Worm (Caenorhabditis elegans) whole organism, young adult: ENCODE data around the gene Y105C5A.24.

Source experiments
- B0035.1 ChIP-seq: sonication (generic microtip); optimal IDR thresholded peaks from 2 replicates; lab custom pipeline; 2016; ENCODE audit warnings: missing genetic modification characterization, mild to moderate bottlenecking, missing compliant biosample characterization, missing genotype, missing genetic modification reagents
- F22D6.2 ChIP-seq: sonication (generic microtip); optimal IDR thresholded peaks from 2 replicates; lab custom pipeline; 2016; ENCODE audit warnings: mild to moderate bottlenecking, missing genetic modification characterization, missing compliant biosample characterization
- F57A8.1 ChIP-seq: fragments of 200-800 bp; sonication (Bioruptor generic); optimal IDR thresholded peaks from 2 replicates; lab custom pipeline; 2018; ENCODE audit warnings: mild to moderate bottlenecking, missing genetic modification characterization, moderate library complexity, missing compliant biosample characterization
- K11D2.4 ChIP-seq: fragments of 200-800 bp; sonication (Bioruptor generic); IDR thresholded peaks from 2 replicates; pipeline ENCODE4 v1.3.6; 2022; ENCODE audit warnings: missing genetic modification reagents, missing genetic modification characterization, missing compliant biosample characterization
- Y95B8A.8 ChIP-seq: fragments of 200-800 bp; sonication (Bioruptor generic); IDR thresholded peaks from 2 replicates; pipeline ENCODE4 v1.3.6; 2022; ENCODE audit warnings: missing genetic modification reagents, missing genetic modification characterization, missing compliant biosample characterization
- akir-1 ChIP-seq: fragments of 200-800 bp; sonication (Bioruptor generic); optimal IDR thresholded peaks from 2 replicates; lab custom pipeline; 2018; ENCODE audit warnings: mild to moderate bottlenecking, missing genetic modification characterization, moderate library complexity, missing compliant biosample characterization
- ama-1 ChIP-seq, 3 experiments: fragments of 150-350 bp in 1 of 3; sonication (generic microtip) in 2 of 3; optimal IDR thresholded peaks; 2 replicates each; lab custom pipeline; 2014 to 2018; ENCODE audit warnings: missing biosample characterization in 2 of 3, missing genetic modification characterization in 2 of 3, missing genetic modification reagents in 2 of 3
- aptf-3 ChIP-seq: fragments of 200-800 bp; sonication (Bioruptor generic); IDR thresholded peaks from 2 replicates; pipeline ENCODE4 v1.3.6; 2022; ENCODE audit warnings: missing genetic modification characterization, missing compliant biosample characterization
- attf-6 ChIP-seq: fragments of 200-800 bp; sonication (Bioruptor generic); IDR thresholded peaks from 2 replicates; pipeline ENCODE4 v1.3.6; 2022; ENCODE audit warnings: missing genetic modification reagents, missing genetic modification characterization, missing compliant biosample characterization
- bed-1 ChIP-seq: fragments of 200-800 bp; sonication (Bioruptor generic); IDR thresholded peaks from 2 replicates; pipeline ENCODE4 v1.3.6; 2022; ENCODE audit warnings: missing genetic modification reagents, missing genetic modification characterization, missing compliant biosample characterization
- cebp-1 ChIP-seq, 2 experiments: fragments of 200-800 bp in 1 of 2; sonication (Bioruptor generic) in 1 of 2; sonication (generic microtip) in 1 of 2; IDR thresholded peaks in 1 of 2; optimal IDR thresholded peaks in 1 of 2; 2 replicates each; pipeline versions ENCODE4 v1.3.6 to Lab custom; 2017 to 2022; ENCODE audit warnings: missing compliant biosample characterization in 2 of 2, missing genetic modification characterization in 2 of 2, mild to moderate bottlenecking in 1 of 2, missing genetic modification reagents in 1 of 2, moderate library complexity in 1 of 2
- ceh-100 ChIP-seq: fragments of 200-800 bp; sonication (Bioruptor generic); IDR thresholded peaks from 2 replicates; pipeline ENCODE4 v1.3.6; 2022; ENCODE audit warnings: missing genetic modification reagents, missing genetic modification characterization, missing compliant biosample characterization
- ceh-27 ChIP-seq: fragments of 200-800 bp; sonication (Bioruptor generic); optimal IDR thresholded peaks from 2 replicates; lab custom pipeline; 2018; ENCODE audit warnings: mild to moderate bottlenecking, missing genetic modification characterization, moderate library complexity, missing compliant biosample characterization
- ceh-91 ChIP-seq: fragments of 200-800 bp; sonication (Bioruptor generic); IDR thresholded peaks from 2 replicates; pipeline ENCODE4 v1.3.6; 2022; ENCODE audit warnings: missing genetic modification reagents, missing genetic modification characterization, missing compliant biosample characterization
- chd-7 ChIP-seq: sonication (generic microtip); optimal IDR thresholded peaks from 2 replicates; lab custom pipeline; 2016; ENCODE audit warnings: mild to moderate bottlenecking, missing genetic modification characterization, moderate library complexity, missing compliant biosample characterization
- die-1 ChIP-seq: sonication (generic microtip); optimal IDR thresholded peaks from 2 replicates; lab custom pipeline; 2016; ENCODE audit warnings: missing genotype, mild to moderate bottlenecking, missing genetic modification characterization, missing compliant biosample characterization
- dpl-1 ChIP-seq: fragments of 150-350 bp; optimal IDR thresholded peaks from 2 replicates; lab custom pipeline; 2014; ENCODE audit warnings: missing biosample characterization, missing genetic modification reagents, missing genetic modification characterization
- hlh-12 ChIP-seq: sonication (generic microtip); optimal IDR thresholded peaks from 2 replicates; lab custom pipeline; 2016; ENCODE audit warnings: missing genetic modification characterization, missing compliant biosample characterization
- hmg-1.2 ChIP-seq: fragments of 200-800 bp; sonication (Bioruptor generic); IDR thresholded peaks from 2 replicates; pipeline ENCODE4 v1.3.6; 2022; ENCODE audit warnings: missing genetic modification reagents, missing genetic modification characterization, missing compliant biosample characterization
- hsf-1 ChIP-seq: fragments of 200-800 bp; sonication (Bioruptor generic); IDR thresholded peaks from 2 replicates; pipeline ENCODE4 v1.3.6; 2022; ENCODE audit warnings: missing genetic modification reagents, missing genetic modification characterization, missing compliant biosample characterization
- lin-26 ChIP-seq: fragments of 200-800 bp; sonication (Bioruptor generic); IDR thresholded peaks from 2 replicates; pipeline ENCODE4 v1.3.6; 2022; ENCODE audit warnings: missing genetic modification reagents, missing genetic modification characterization, missing compliant biosample characterization
- lin-40 ChIP-seq: sonication (generic microtip); optimal IDR thresholded peaks from 2 replicates; lab custom pipeline; 2016; ENCODE audit warnings: missing genetic modification characterization, mild to moderate bottlenecking, missing compliant biosample characterization, missing genotype, missing genetic modification reagents
- lin-54 ChIP-seq: fragments of 200-800 bp; sonication (Bioruptor generic); optimal IDR thresholded peaks from 2 replicates; lab custom pipeline; 2018; ENCODE audit warnings: mild to moderate bottlenecking, missing genetic modification characterization, missing compliant biosample characterization
- madf-3 ChIP-seq: fragments of 200-800 bp; sonication (Bioruptor generic); IDR thresholded peaks from 2 replicates; pipeline ENCODE4 v1.3.6; 2022; ENCODE audit warnings: missing genetic modification reagents, missing genetic modification characterization, missing compliant biosample characterization
- madf-6 ChIP-seq: fragments of 200-800 bp; sonication (Bioruptor generic); IDR thresholded peaks from 2 replicates; pipeline ENCODE4 v1.3.6; 2022; ENCODE audit warnings: missing genetic modification reagents, missing genetic modification characterization, missing compliant biosample characterization
- mes-4 ChIP-seq: sonication (generic microtip); optimal IDR thresholded peaks from 2 replicates; lab custom pipeline; 2016; ENCODE audit warnings: missing genotype, missing genetic modification characterization, missing compliant biosample characterization
- nfya-1 ChIP-seq: sonication (generic microtip); optimal IDR thresholded peaks from 2 replicates; lab custom pipeline; 2017; ENCODE audit warnings: antibody characterized with exemption, missing compliant biosample characterization, missing genetic modification characterization, borderline replicate concordance; ENCODE audit not compliant: insufficient read depth
- nfyb-1 ChIP-seq: fragments of 200-800 bp; sonication (Bioruptor generic); IDR thresholded peaks from 2 replicates; pipeline ENCODE4 v1.3.6; 2022; ENCODE audit warnings: missing genetic modification reagents, missing genetic modification characterization, missing compliant biosample characterization
- nhr-120 ChIP-seq: fragments of 200-800 bp; sonication (Bioruptor generic); IDR thresholded peaks from 2 replicates; pipeline ENCODE4 v1.3.6; 2022; ENCODE audit warnings: missing genetic modification characterization, missing compliant biosample characterization
- pbrm-1 ChIP-seq: fragments of 200-800 bp; sonication (Bioruptor generic); IDR thresholded peaks from 2 replicates; pipeline ENCODE4 v1.3.6; 2022; ENCODE audit warnings: missing genetic modification reagents, missing genetic modification characterization, missing compliant biosample characterization
- rcor-1 ChIP-seq: fragments of 200-800 bp; sonication (Bioruptor generic); IDR thresholded peaks from 2 replicates; pipeline ENCODE4 v1.3.6; 2022; ENCODE audit warnings: missing genetic modification reagents, missing genetic modification characterization, missing compliant biosample characterization
- repo-1 ChIP-seq: sonication (generic microtip); optimal IDR thresholded peaks from 2 replicates; lab custom pipeline; 2017; ENCODE audit warnings: mild to moderate bottlenecking, missing genetic modification characterization, missing compliant biosample characterization
- sdz-38 ChIP-seq: sonication (generic microtip); optimal IDR thresholded peaks from 2 replicates; lab custom pipeline; 2016; ENCODE audit warnings: missing genotype, missing genetic modification characterization, missing compliant biosample characterization
- snpc-1.1 ChIP-seq: sonication (generic microtip); optimal IDR thresholded peaks from 2 replicates; lab custom pipeline; 2017; ENCODE audit warnings: missing genetic modification characterization, mild to moderate bottlenecking, missing compliant biosample characterization, antibody characterized with exemption, moderate library complexity, missing genotype, missing genetic modification reagents; ENCODE audit not compliant: insufficient read depth
- snpc-1.3 ChIP-seq: sonication (generic microtip); optimal IDR thresholded peaks from 2 replicates; lab custom pipeline; 2017; ENCODE audit warnings: missing genetic modification characterization, mild to moderate bottlenecking, missing compliant biosample characterization, antibody characterized with exemption, moderate library complexity, missing genotype, missing genetic modification reagents; ENCODE audit not compliant: insufficient read depth
- snpc-3.4 ChIP-seq: sonication (generic microtip); optimal IDR thresholded peaks from 2 replicates; lab custom pipeline; 2017; ENCODE audit warnings: missing genetic modification characterization, mild to moderate bottlenecking, missing compliant biosample characterization, antibody characterized with exemption, moderate library complexity, missing genotype, missing genetic modification reagents
- snpc-4 ChIP-seq, 5 experiments: fragments of 150-350 bp in 1 of 5; sonication (generic microtip) in 4 of 5; optimal IDR thresholded peaks; 2 replicates each; lab custom pipeline; 2014 to 2018; ENCODE audit warnings: missing genetic modification characterization in 5 of 5, missing biosample characterization in 3 of 5, antibody characterized with exemption in 2 of 5, mild to moderate bottlenecking in 2 of 5, missing compliant biosample characterization in 2 of 5, missing genotype in 2 of 5, moderate library complexity in 2 of 5, missing genetic modification reagents in 1 of 5
- tbp1 ChIP-seq: fragments of 200-800 bp; sonication (Bioruptor generic); optimal IDR thresholded peaks from 2 replicates; lab custom pipeline; 2018; ENCODE audit warnings: mild to moderate bottlenecking, missing genetic modification characterization, missing compliant biosample characterization
- unc-130 ChIP-seq: sonication (generic microtip); optimal IDR thresholded peaks from 2 replicates; lab custom pipeline; 2016; ENCODE audit warnings: missing genetic modification reagents, missing genetic modification characterization, missing compliant biosample characterization
- ztf-18 ChIP-seq: sonication (generic microtip); optimal IDR thresholded peaks from 2 replicates; lab custom pipeline; 2016; ENCODE audit warnings: missing genotype, mild to moderate bottlenecking, missing genetic modification characterization, missing compliant biosample characterization
- ztf-22 ChIP-seq: fragments of 200-800 bp; sonication (Bioruptor generic); optimal IDR thresholded peaks from 2 replicates; lab custom pipeline; 2018; ENCODE audit warnings: mild to moderate bottlenecking, missing genetic modification characterization, moderate library complexity, missing compliant biosample characterization
- ztf-28 ChIP-seq: fragments of 200-800 bp; sonication (Bioruptor generic); IDR thresholded peaks from 2 replicates; pipeline ENCODE4 v1.3.6; 2022; ENCODE audit warnings: missing genetic modification reagents, missing genetic modification characterization, missing compliant biosample characterization

The Y105C5A.24 gene

ce11 chrIV:15850647-15851046 lies 972 bp downstream of the Y105C5A.24 start:
- TF ChIP-seq snpc-1.3, result no peak
- TF ChIP-seq nfyb-1 (GFP tag; lab: Robert Waterston, UW), result peak; percentile 31; the same call in 1 of the 2 replicates

ce11 chrIV:15852875-15853793 lies 3.5 kb downstream of the Y105C5A.24 start:
- TF ChIP-seq dpl-1 (GFP tag; lab: Kevin White, UChicago), result no peak
- no peak for TF ChIP-seq die-1 (tag; lab: Kevin White, UChicago)
- TF ChIP-seq snpc-4 (GFP tag; optimal IDR thresholded peaks at IDR 0.05; lab: Kevin White, UChicago), result peak; percentile 47
- TF ChIP-seq snpc-4 (tag; optimal IDR thresholded peaks at IDR 0.05; lab: Kevin White, UChicago), result peak; percentile 67 to 96 (median 86)
- TF ChIP-seq F22D6.2 (tag; lab: Kevin White, UChicago), result no peak
- 0 out of 2 replicates have a peak, but pooled peaks have one; percentile 10 for TF ChIP-seq madf-6 (GFP tag; lab: Robert Waterston, UW)
- TF ChIP-seq unc-130 (GFP tag; lab: Kevin White, UChicago), result no peak
- no peak for TF ChIP-seq aptf-3
- no peak for TF ChIP-seq ztf-18 (tag; lab: Kevin White, UChicago)
- peak; percentile 76 for TF ChIP-seq snpc-1.1 (tag; lab: Kevin White, UChicago)
- TF ChIP-seq attf-6 (GFP tag; lab: Robert Waterston, UW), result peak; percentile 94
- peak; percentile 2 for TF ChIP-seq snpc-3.4 (tag; lab: Kevin White, UChicago)
- TF ChIP-seq ceh-27 (GFP tag; lab: Kevin White, UChicago), result no peak
- no peak for TF ChIP-seq chd-7 (tag; lab: Kevin White, UChicago)
- no peak for TF ChIP-seq B0035.1 (tag; lab: Kevin White, UChicago)
- TF ChIP-seq lin-40 (tag; lab: Kevin White, UChicago), result no peak
- TF ChIP-seq ztf-22 (GFP tag; lab: Kevin White, UChicago), result no peak
- peak; percentile 55; the same call in 1 of the 2 replicates for TF ChIP-seq lin-26 (GFP tag; lab: Robert Waterston, UW)
- 0 out of 2 replicates have a peak, but pooled peaks have one; percentile 7 for TF ChIP-seq madf-3 (GFP tag; lab: Robert Waterston, UW)
- 0 out of 2 replicates have a peak, but pooled peaks have one; percentile 10 for TF ChIP-seq bed-1 (GFP tag; lab: Robert Waterston, UW)
- peak; percentile 81 for TF ChIP-seq hmg-1.2
- no peak for TF ChIP-seq ceh-91 (GFP tag; lab: Robert Waterston, UW)
- TF ChIP-seq nfya-1 (tag; lab: Kevin White, UChicago), result no peak
- TF ChIP-seq repo-1 (tag; lab: Kevin White, UChicago), result no peak
- TF ChIP-seq pbrm-1 (GFP tag; lab: Robert Waterston, UW), result peak; percentile 73
- TF ChIP-seq ztf-28, result no peak
- TF ChIP-seq cebp-1 (GFP tag; IDR thresholded peaks at IDR 0.05; lab: Robert Waterston, UW), result no peak
- TF ChIP-seq cebp-1 (tag; optimal IDR thresholded peaks at IDR 0.05; lab: Kevin White, UChicago), result peak; percentile 12
- TF ChIP-seq ceh-100 (GFP tag; lab: Robert Waterston, UW), result no peak
- no peak for TF ChIP-seq lin-54 (GFP tag; lab: Kevin White, UChicago)
- TF ChIP-seq hsf-1 (GFP tag; lab: Robert Waterston, UW), result peak; percentile 41; the same call in 1 of the 2 replicates
- no peak for TF ChIP-seq K11D2.4 (GFP tag; lab: Robert Waterston, UW)
- no peak for TF ChIP-seq akir-1 (GFP tag; lab: Kevin White, UChicago)
- TF ChIP-seq mes-4 (tag; lab: Kevin White, UChicago), result no peak
- no peak for TF ChIP-seq tbp1
- no peak for TF ChIP-seq F57A8.1 (GFP tag; lab: Kevin White, UChicago)
- TF ChIP-seq sdz-38 (tag; lab: Kevin White, UChicago), result no peak
- no peak for TF ChIP-seq nhr-120 (GFP tag; lab: Robert Waterston, UW)
- 0 out of 2 replicates have a peak, but pooled peaks have one; percentile 22 for TF ChIP-seq rcor-1
- TF ChIP-seq hlh-12, result no peak
- no peak for TF ChIP-seq ama-1 (optimal IDR thresholded peaks at IDR 0.05; lab: Kevin White, UChicago)
- no peak for TF ChIP-seq ama-1 (GFP tag; optimal IDR thresholded peaks at IDR 0.05; lab: Kevin White, UChicago)
- TF ChIP-seq Y95B8A.8, result no peak
